Fruit fly (Drosophila melanogaster): Measurements from ENCODE around the gene Pvf3.

DNA sequence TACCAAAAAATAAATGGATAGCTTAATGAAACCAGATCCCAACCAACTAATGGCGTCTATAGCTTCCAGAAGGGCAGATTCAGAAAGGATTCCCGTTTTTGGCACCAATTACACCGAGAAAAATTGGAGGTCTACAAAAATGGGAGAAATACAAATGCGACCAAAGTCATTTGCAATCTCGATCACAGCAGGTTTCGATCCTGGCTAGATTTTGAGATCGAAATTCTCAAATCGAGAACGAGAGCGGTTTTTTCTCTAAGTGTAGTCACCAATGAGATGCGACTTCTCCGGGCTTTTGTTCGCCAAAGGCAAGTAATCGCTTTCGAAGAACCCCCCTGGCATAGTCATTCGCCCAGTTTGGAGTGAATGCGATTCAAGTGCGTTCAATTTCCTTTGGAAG is 18.3 kb upstream of the Pvf3 start:
- TF ChIP-seq Sin3A (optimal IDR thresholded peaks at IDR 0.05) (no peak), insv (optimal IDR thresholded peaks at IDR 0.05) (no peak), psq (optimal IDR thresholded peaks at IDR 0.05) (no peak), ttk (optimal IDR thresholded peaks at IDR 0.05) (no peak), h (optimal IDR thresholded peaks at IDR 0.05) (no peak)
